Worm (Caenorhabditis elegans) whole organism, early embryonic: ENCODE data around the gene grd-14.

Experiments used
- B0310.2 ChIP-seq: sonication (generic microtip); optimal IDR thresholded peaks from 2 replicates; lab custom pipeline; 2016; ENCODE audit warnings: mild to moderate bottlenecking, missing genetic modification characterization, missing compliant biosample characterization
- F13C5.2 ChIP-seq: sonication (generic microtip); optimal IDR thresholded peaks from 2 replicates; lab custom pipeline; 2017; ENCODE audit warnings: mild to moderate bottlenecking, missing genetic modification characterization, inconsistent platforms, missing compliant biosample characterization
- aly-1 ChIP-seq: sonication (generic microtip); optimal IDR thresholded peaks from 2 replicates; lab custom pipeline; 2016; ENCODE audit warnings: missing genetic modification characterization, missing compliant biosample characterization
- ama-1 ChIP-seq: fragments of 150-350 bp; optimal IDR thresholded peaks from 2 replicates; lab custom pipeline; 2014
- ceh-13 ChIP-seq: fragments of 200-800 bp; sonication (Bioruptor generic); optimal IDR thresholded peaks from 2 replicates; lab custom pipeline; 2018; ENCODE audit warnings: mild to moderate bottlenecking, missing genetic modification characterization, missing compliant biosample characterization
- ceh-36 ChIP-seq: sonication (generic microtip); optimal IDR thresholded peaks from 2 replicates; lab custom pipeline; 2016; ENCODE audit warnings: missing genetic modification characterization, inconsistent platforms, missing compliant biosample characterization
- ets-7 ChIP-seq: sonication (generic microtip); optimal IDR thresholded peaks from 2 replicates; lab custom pipeline; 2016; ENCODE audit warnings: missing genotype, missing genetic modification characterization, missing compliant biosample characterization
- flt-1 ChIP-seq: fragments of 200-800 bp; sonication (Bioruptor generic); IDR thresholded peaks from 2 replicates; pipeline ENCODE4 v1.3.6; 2022; ENCODE audit warnings: missing genetic modification characterization, missing compliant biosample characterization
- hmbx-1 ChIP-seq: sonication (generic microtip); optimal IDR thresholded peaks from 2 replicates; lab custom pipeline; 2016; ENCODE audit warnings: mild to moderate bottlenecking, missing genetic modification characterization, missing compliant biosample characterization
- hmg-4 ChIP-seq: fragments of 200-800 bp; sonication (Bioruptor generic); optimal IDR thresholded peaks from 2 replicates; lab custom pipeline; 2018; ENCODE audit warnings: mild to moderate bottlenecking, missing genetic modification characterization, missing compliant biosample characterization
- hnd-1 ChIP-seq: sonication (generic microtip); optimal IDR thresholded peaks from 2 replicates; lab custom pipeline; 2016; ENCODE audit warnings: missing genetic modification characterization, missing compliant biosample characterization
- pes-1 ChIP-seq: fragments of 200-800 bp; sonication (Bioruptor generic); IDR thresholded peaks from 2 replicates; pipeline ENCODE4 v1.3.6; 2022; ENCODE audit warnings: missing genetic modification reagents, missing genetic modification characterization, missing compliant biosample characterization
- scrt-1 ChIP-seq: fragments of 200-800 bp; sonication (Bioruptor generic); IDR thresholded peaks from 2 replicates; pipeline ENCODE4 v1.3.6; 2022; ENCODE audit warnings: missing genetic modification characterization, missing compliant biosample characterization
- sea-1 ChIP-seq: fragments of 200-800 bp; sonication (Bioruptor generic); conservative IDR thresholded peaks from 2 replicates; pipeline ENCODE4 v1.3.6; 2022; ENCODE audit warnings: missing genetic modification characterization, missing compliant biosample characterization
- tbx-11 ChIP-seq: fragments of 200-800 bp; sonication (Bioruptor generic); IDR thresholded peaks from 2 replicates; pipeline ENCODE4 v1.3.6; 2022; ENCODE audit warnings: missing genetic modification characterization, missing compliant biosample characterization
- tbx-37 ChIP-seq: fragments of 200-800 bp; sonication (Bioruptor generic); conservative IDR thresholded peaks from 2 replicates; pipeline ENCODE4 v1.3.6; 2022; ENCODE audit warnings: missing genetic modification reagents, missing genetic modification characterization, missing compliant biosample characterization
- tra-4 ChIP-seq: sonication (generic microtip); optimal IDR thresholded peaks from 2 replicates; lab custom pipeline; 2017; ENCODE audit warnings: missing genetic modification characterization, missing compliant biosample characterization

Gene grd-14

DNA sequence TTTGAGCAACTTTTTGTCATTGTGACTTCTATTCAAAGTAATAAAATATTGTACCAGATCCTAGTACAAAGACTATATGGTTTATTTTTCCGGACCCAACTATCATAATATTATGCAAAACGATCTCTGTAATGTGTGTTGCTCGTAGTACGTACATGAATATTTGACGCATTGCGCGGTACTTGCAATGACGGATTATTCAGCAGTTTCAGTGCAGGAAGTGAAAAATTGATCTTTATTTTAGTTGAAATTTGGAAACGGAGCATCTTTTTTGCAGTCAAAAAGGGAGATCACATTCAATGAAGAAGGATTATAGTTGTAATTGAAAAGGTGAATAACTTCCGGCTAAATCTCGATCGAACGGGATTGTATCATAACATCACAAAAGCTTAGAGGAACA is 15.9 kb upstream of the grd-14 start:
- TF ChIP-seq B0310.2 (tag; lab: Kevin White, UChicago) (no peak), ceh-36 (tag; lab: Kevin White, UChicago) (no peak), tra-4 (no peak), hnd-1 (tag; lab: Kevin White, UChicago) (no peak), ceh-13 (GFP tag; lab: Kevin White, UChicago) (no peak), sea-1 (no peak), pes-1 (GFP tag; lab: Robert Waterston, UW) (no peak), hmbx-1 (tag; lab: Kevin White, UChicago) (no peak), tbx-11 (GFP tag; lab: Robert Waterston, UW) (no peak), tbx-37 (GFP tag; lab: Robert Waterston, UW) (no peak)

DNA sequence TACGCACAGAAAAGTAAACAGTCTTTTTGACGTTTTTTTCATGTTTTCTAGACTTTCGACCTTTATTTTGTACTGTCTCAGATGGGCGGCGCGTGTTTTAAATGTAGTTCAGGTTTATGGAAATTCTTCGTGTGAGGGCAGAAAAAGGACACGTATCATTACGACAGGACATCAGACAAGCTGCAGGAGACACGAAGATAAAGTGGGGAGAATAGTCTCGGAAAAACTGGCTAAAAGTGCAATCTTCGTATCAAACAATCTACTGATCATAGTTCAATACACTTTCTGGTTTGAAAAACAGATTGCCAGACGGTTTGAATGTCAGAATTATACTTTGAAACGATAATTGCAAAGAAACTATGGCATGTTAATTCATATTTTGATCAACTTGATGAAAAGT is 14.4 kb upstream of the grd-14 start:
- TF ChIP-seq aly-1 (tag; lab: Kevin White, UChicago) (no peak), ama-1 (lab: Kevin White, UChicago) (no peak), tra-4 (no peak), ets-7 (tag; lab: Kevin White, UChicago) (no peak), F13C5.2 (tag; lab: Kevin White, UChicago) (no peak), tbx-11 (GFP tag; lab: Robert Waterston, UW) (no peak), ceh-13 (GFP tag; lab: Kevin White, UChicago) (no peak), tbx-37 (GFP tag; lab: Robert Waterston, UW) (no peak), hmg-4 (no peak), sea-1 (no peak), ceh-36 (tag; lab: Kevin White, UChicago) (no peak), hnd-1 (tag; lab: Kevin White, UChicago) (no peak), B0310.2 (tag; lab: Kevin White, UChicago) (no peak), pes-1 (GFP tag; lab: Robert Waterston, UW) (no peak), scrt-1 (GFP tag; lab: Robert Waterston, UW) (no peak), flt-1 (no peak), hmbx-1 (tag; lab: Kevin White, UChicago) (no peak)

DNA sequence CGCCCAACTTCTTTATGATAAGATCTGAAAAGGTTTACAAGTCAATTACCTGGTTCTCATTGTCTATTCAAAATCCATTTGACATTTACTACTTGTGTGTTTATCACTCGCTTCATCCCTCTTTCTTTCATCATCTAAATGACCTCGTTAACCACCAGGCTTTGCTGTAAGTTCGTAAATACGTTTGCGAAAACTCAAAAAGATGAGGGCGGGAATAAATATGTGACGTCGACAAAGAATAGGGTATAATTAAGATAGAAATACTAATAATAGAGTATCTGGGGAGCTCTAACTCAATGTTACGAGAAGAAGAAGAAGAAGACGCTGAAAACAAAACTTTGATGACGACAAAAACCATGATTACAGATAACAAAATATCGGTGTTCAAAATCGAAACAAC is 10.4 kb upstream of the grd-14 start:
- TF ChIP-seq B0310.2 (tag; lab: Kevin White, UChicago): no peak

ce11 chrX:8489886-8490285 is 9.9 kb upstream of the grd-14 start:
- no peak for TF ChIP-seq ceh-36 (tag; lab: Kevin White, UChicago)

- TF ChIP-seq hmg-4 (no peak), hnd-1 (tag; lab: Kevin White, UChicago) (no peak), B0310.2 (tag; lab: Kevin White, UChicago) (no peak), flt-1 (no peak), F13C5.2 (tag; lab: Kevin White, UChicago) (no peak), tbx-11 (GFP tag; lab: Robert Waterston, UW) (no peak), tra-4 (no peak), ceh-36 (tag; lab: Kevin White, UChicago) (no peak), ama-1 (lab: Kevin White, UChicago) (no peak), aly-1 (tag; lab: Kevin White, UChicago) (no peak), pes-1 (GFP tag; lab: Robert Waterston, UW) (no peak), scrt-1 (GFP tag; lab: Robert Waterston, UW) (no peak), tbx-37 (GFP tag; lab: Robert Waterston, UW) (no peak), ceh-13 (GFP tag; lab: Kevin White, UChicago) (no peak)
Observed at ce11 chrX:8492750-8493149, 7.1 kb upstream of the grd-14 start.

DNA sequence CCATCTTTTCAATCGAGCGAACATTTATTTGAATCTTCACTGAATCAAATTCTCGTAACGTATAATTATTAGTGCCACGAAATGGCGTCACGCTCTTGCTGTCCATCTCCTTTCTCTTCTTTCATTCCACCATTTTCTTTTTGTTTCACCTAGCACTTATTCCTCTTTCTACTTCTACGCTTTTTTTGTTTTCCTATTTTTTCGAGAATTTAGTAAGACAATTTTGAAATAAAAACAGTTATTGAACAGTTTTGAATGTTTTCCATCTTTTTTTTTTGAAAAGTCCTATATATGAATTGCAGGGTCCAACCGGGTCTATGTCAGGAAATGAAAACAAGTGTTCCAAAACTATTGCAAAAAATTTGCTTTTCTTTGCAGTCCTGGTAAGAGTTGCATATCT is 4.8 kb upstream of the grd-14 start, which contains the start of gene T01B10.5:
TSS of gene T01B10.5 (plus strand) at position 301 of the 400 bp plus-strand sequence.
- no peak for TF ChIP-seq F13C5.2 (tag; lab: Kevin White, UChicago)

DNA sequence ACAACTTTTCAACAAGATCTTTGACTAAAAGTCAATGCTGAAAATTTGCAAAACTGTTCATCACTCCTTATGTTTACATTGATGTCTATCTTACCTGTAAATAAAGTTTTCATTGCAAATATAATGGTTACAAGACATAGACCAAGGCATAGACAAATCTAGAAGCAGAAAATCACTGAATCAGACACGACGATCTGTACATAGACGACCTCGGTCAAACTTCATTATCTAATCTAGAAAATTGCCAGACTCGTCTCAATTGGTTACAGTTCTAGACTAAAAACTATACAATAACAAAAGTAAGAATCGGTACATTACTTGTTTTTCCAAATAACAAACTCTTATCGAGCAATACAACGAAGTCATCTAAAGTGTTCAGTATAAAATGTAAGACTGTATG is 1.1 kb downstream of the grd-14 start, which contains the start of gene grd-4:
TSS of gene grd-4 (plus strand) at position 301 of the 400 bp plus-strand sequence.
- TF ChIP-seq tra-4: no peak
- TF ChIP-seq hnd-1 (tag; lab: Kevin White, UChicago): no peak
- TF ChIP-seq tbx-11 (GFP tag; lab: Robert Waterston, UW): no peak
- no peak for TF ChIP-seq pes-1 (GFP tag; lab: Robert Waterston, UW)
- no peak for TF ChIP-seq ama-1 (lab: Kevin White, UChicago)
- no peak for TF ChIP-seq F13C5.2 (tag; lab: Kevin White, UChicago)
- no peak for TF ChIP-seq B0310.2 (tag; lab: Kevin White, UChicago)
- no peak for TF ChIP-seq ets-7 (tag; lab: Kevin White, UChicago)
- TF ChIP-seq hmbx-1 (tag; lab: Kevin White, UChicago): no peak
- TF ChIP-seq aly-1 (tag; lab: Kevin White, UChicago): no peak
- TF ChIP-seq scrt-1 (GFP tag; lab: Robert Waterston, UW): no peak
- TF ChIP-seq sea-1: no peak
- no peak for TF ChIP-seq flt-1
- no peak for TF ChIP-seq ceh-13 (GFP tag; lab: Kevin White, UChicago)
- no peak for TF ChIP-seq hmg-4
- no peak for TF ChIP-seq ceh-36 (tag; lab: Kevin White, UChicago)
- no peak for TF ChIP-seq tbx-37 (GFP tag; lab: Robert Waterston, UW)

DNA sequence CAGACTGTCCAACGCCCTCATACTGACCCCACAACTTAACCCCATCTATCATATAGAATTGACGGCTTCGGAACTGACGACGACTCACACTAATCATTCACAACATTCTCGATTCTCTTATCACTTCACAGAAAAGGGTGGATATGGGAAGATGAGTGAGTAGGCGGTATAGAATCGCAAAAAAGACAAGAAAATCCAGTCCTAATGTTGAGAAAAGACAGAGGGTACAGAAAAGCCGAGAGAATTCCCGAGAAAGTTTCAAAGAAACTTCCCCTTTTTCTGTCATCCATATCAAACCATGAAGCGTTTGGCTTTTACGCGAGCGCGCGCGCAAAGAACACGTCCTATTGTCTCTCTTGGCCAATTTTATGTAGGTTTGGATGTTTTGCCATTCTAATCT is 4.4 kb downstream of the grd-14 start:
- TF ChIP-seq tra-4: no peak
- TF ChIP-seq tbx-11 (GFP tag; lab: Robert Waterston, UW): no peak
- no peak for TF ChIP-seq hmg-4
- TF ChIP-seq tbx-37 (GFP tag; lab: Robert Waterston, UW): no peak
- no peak for TF ChIP-seq ceh-13 (GFP tag; lab: Kevin White, UChicago)
- TF ChIP-seq hmbx-1 (tag; lab: Kevin White, UChicago): no peak
- no peak for TF ChIP-seq pes-1 (GFP tag; lab: Robert Waterston, UW)
- TF ChIP-seq ama-1 (lab: Kevin White, UChicago): no peak
- TF ChIP-seq aly-1 (tag; lab: Kevin White, UChicago): no peak
